In the genomic region with DNA sequence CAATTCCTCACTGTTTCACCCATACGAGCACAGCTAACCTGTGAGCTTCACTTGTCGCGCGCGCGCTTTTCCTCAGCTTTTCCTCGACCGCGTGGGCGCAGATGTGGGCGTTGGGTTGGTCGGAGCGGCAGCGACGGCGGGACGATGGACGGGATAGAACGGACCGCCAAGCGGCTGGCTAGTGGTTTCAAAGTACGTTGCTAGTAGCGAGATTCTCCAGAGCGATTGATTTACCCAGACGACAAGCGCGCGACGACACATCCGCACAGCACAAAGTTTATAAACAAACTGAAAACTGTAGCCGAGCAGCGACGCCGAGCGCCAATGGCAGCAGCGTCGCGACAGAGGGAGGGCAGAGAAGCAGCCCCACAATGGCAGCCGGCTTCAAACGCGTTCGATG, we compare ENCODE assay signal across 1 fruit fly cellular context.
TF ChIP-seq lines count a peak whose summit lies in the region.

A gene (minus strand): TSS at position 292 of the 400 bp plus-strand sequence.

TF ChIP-seq in whole organism, embryonic, 481 proteins besides CTCF, POLR2A, EP300 and RAD21 (continued from another document and continues in another):
- TF ChIP-seq dmrt11E (tag; optimal IDR thresholded peaks at IDR 0.05; lab: Kevin White, UChicago) (no peak), Hmx (GFP tag; optimal IDR thresholded peaks at IDR 0.05; lab: Kevin White, UChicago) (no peak), CG11695 (GFP tag; IDR thresholded peaks at IDR 0.05; lab: Robert Waterston, UW) (no peak), row (GFP tag; IDR thresholded peaks at IDR 0.05; lab: Robert Waterston, UW) (no peak), Spps (tag; optimal IDR thresholded peaks at IDR 0.05; lab: Kevin White, UChicago) (no peak), corto (GFP tag; optimal IDR thresholded peaks at IDR 0.05; lab: Kevin White, UChicago) (no peak), CG10543 (GFP tag; optimal IDR thresholded peaks at IDR 0.05; lab: Kevin White, UChicago) (peak; percentile 31), jumu (GFP tag; optimal IDR thresholded peaks at IDR 0.05; lab: Kevin White, UChicago) (no peak), stc (GFP tag; IDR thresholded peaks at IDR 0.05; lab: Robert Waterston, UW) (no peak), CG9727 (GFP tag; optimal IDR thresholded peaks at IDR 0.05; lab: Kevin White, UChicago) (no peak), tap (tag; optimal IDR thresholded peaks at IDR 0.05; lab: Kevin White, UChicago) (no peak), CG6689 (GFP tag; IDR thresholded peaks at IDR 0.05; lab: Robert Waterston, UW) (no peak), Hr78 (GFP tag; optimal IDR thresholded peaks at IDR 0.05; lab: Kevin White, UChicago) (no peak), shn (GFP tag; optimal IDR thresholded peaks at IDR 0.05; lab: Kevin White, UChicago) (peak; percentile 2), fd102C (GFP tag; optimal IDR thresholded peaks at IDR 0.05; lab: Kevin White, UChicago) (no peak), chm (GFP tag; IDR thresholded peaks at IDR 0.05; lab: Robert Waterston, UW) (peak; percentile 24), CG3838 (GFP tag; optimal IDR thresholded peaks at IDR 0.05; lab: Kevin White, UChicago) (no peak), her (GFP tag; optimal IDR thresholded peaks at IDR 0.05; lab: Kevin White, UChicago) (no peak), CG7839 (tag; optimal IDR thresholded peaks at IDR 0.05; lab: Kevin White, UChicago) (no peak), Chrac-16 (GFP tag; optimal IDR thresholded peaks at IDR 0.05; lab: Kevin White, UChicago) (no peak), CG1233 (GFP tag; optimal IDR thresholded peaks at IDR 0.05; lab: Kevin White, UChicago) (no peak), ken (GFP tag; IDR thresholded peaks at IDR 0.05; lab: Robert Waterston, UW) (no peak; the same call in 2 of the 3 replicates), CG31365 (tag; optimal IDR thresholded peaks at IDR 0.05; lab: Kevin White, UChicago) (no peak), CG6854 (GFP tag; optimal IDR thresholded peaks at IDR 0.05; lab: Kevin White, UChicago) (no peak), CG31441 (GFP tag; IDR thresholded peaks at IDR 0.05; lab: Robert Waterston, UW) (no peak), CG2678 (tag; optimal IDR thresholded peaks at IDR 0.05; lab: Kevin White, UChicago) (no peak), Atf3 (GFP tag; optimal IDR thresholded peaks at IDR 0.05; lab: Kevin White, UChicago) (no peak), ara (GFP tag; IDR thresholded peaks at IDR 0.05; lab: Robert Waterston, UW) (no peak), z (GFP tag; IDR thresholded peaks at IDR 0.05; lab: Robert Waterston, UW) (no peak), insv (GFP tag; optimal IDR thresholded peaks at IDR 0.05; lab: Kevin White, UChicago) (no peak), cad (GFP tag; optimal IDR thresholded peaks at IDR 0.05; lab: Kevin White, UChicago) (no peak), CG14710 (tag; optimal IDR thresholded peaks at IDR 0.05; lab: Kevin White, UChicago) (no peak), Dbx (GFP tag; IDR thresholded peaks at IDR 0.05; lab: Robert Waterston, UW) (no peak), bbx (GFP tag; IDR thresholded peaks at IDR 0.05; lab: Robert Waterston, UW; ENCODE audit: partially characterized antibody) (peak; percentile 39; the same call in 1 of the 2 replicates), CG7963 (GFP tag; IDR thresholded peaks at IDR 0.05; lab: Robert Waterston, UW; ENCODE audit: partially characterized antibody) (no peak), CG17568 (GFP tag; optimal IDR thresholded peaks at IDR 0.05; lab: Kevin White, UChicago) (no peak), fu2 (GFP tag; optimal IDR thresholded peaks at IDR 0.05; lab: Kevin White, UChicago) (no peak), CG17912 (GFP tag; optimal IDR thresholded peaks at IDR 0.05; lab: Kevin White, UChicago) (no peak), CG17612 (GFP tag; IDR thresholded peaks at IDR 0.05; lab: Robert Waterston, UW) (no peak), CG13624 (GFP tag; optimal IDR thresholded peaks at IDR 0.05; lab: Kevin White, UChicago) (no peak), BEAF-32 (GFP tag; optimal IDR thresholded peaks at IDR 0.05; lab: Kevin White, UChicago) (no peak), TFAM (GFP tag; optimal IDR thresholded peaks at IDR 0.05; lab: Kevin White, UChicago) (no peak), NFAT (GFP tag; IDR thresholded peaks at IDR 0.05; lab: Robert Waterston, UW) (no peak), CG42726 (GFP tag; IDR thresholded peaks at IDR 0.05; lab: Robert Waterston, UW; ENCODE audit: partially characterized antibody) (peak; percentile 50; the same call in 1 of the 2 replicates), ato (GFP tag; IDR thresholded peaks at IDR 0.05; lab: Robert Waterston, UW; ENCODE audit: partially characterized antibody) (peak; percentile 57), Nf-YC (tag; optimal IDR thresholded peaks at IDR 0.05; lab: Kevin White, UChicago) (no peak), CG4707 (GFP tag; optimal IDR thresholded peaks at IDR 0.05; lab: Kevin White, UChicago) (no peak), croc (GFP tag; conservative IDR thresholded peaks at IDR 0.05; lab: Robert Waterston, UW) (no peak), ems (GFP tag; optimal IDR thresholded peaks at IDR 0.05; lab: Kevin White, UChicago) (no peak), CG2889 (GFP tag; IDR thresholded peaks at IDR 0.05; lab: Robert Waterston, UW) (no peak), NfI (GFP tag; optimal IDR thresholded peaks at IDR 0.05; lab: Kevin White, UChicago) (no peak), sens (GFP tag; lab: Kevin White, UChicago) (peak; percentile 78), tgo (GFP tag; IDR thresholded peaks at IDR 0.05; lab: Robert Waterston, UW) (no peak), MBD-R2 (GFP tag; IDR thresholded peaks at IDR 0.05; lab: Robert Waterston, UW) (no peak), CG11093 (GFP tag; IDR thresholded peaks at IDR 0.05; lab: Robert Waterston, UW) (no peak), Sox100B (GFP tag; optimal IDR thresholded peaks at IDR 0.05; lab: Kevin White, UChicago) (no peak), Rfx (GFP tag; IDR thresholded peaks at IDR 0.05; lab: Robert Waterston, UW) (peak; percentile 47; the same call in 1 of the 2 replicates), CG17328 (GFP tag; IDR thresholded peaks at IDR 0.05; lab: Robert Waterston, UW) (0 out of 2 replicates have a peak, but pooled peaks have one; percentile 30), CG7786 (GFP tag; optimal IDR thresholded peaks at IDR 0.05; lab: Kevin White, UChicago) (no peak), crc (GFP tag; optimal IDR thresholded peaks at IDR 0.05; lab: Kevin White, UChicago) (no peak), CG17802 (tag; optimal IDR thresholded peaks at IDR 0.05; lab: Kevin White, UChicago) (no peak), Optix (GFP tag; IDR thresholded peaks at IDR 0.05; lab: Robert Waterston, UW) (no peak), Antp (GFP tag; optimal IDR thresholded peaks at IDR 0.05; lab: Kevin White, UChicago) (no peak), Sin3A (optimal IDR thresholded peaks at IDR 0.05; lab: Kevin White, UChicago) (no peak), Sox102F (GFP tag; optimal IDR thresholded peaks at IDR 0.05; lab: Kevin White, UChicago) (no peak), Doc3 (GFP tag; IDR thresholded peaks at IDR 0.05; lab: Robert Waterston, UW; ENCODE audit: partially characterized antibody) (no peak), CG12236 (GFP tag; optimal IDR thresholded peaks at IDR 0.05; lab: Kevin White, UChicago) (no peak), CG7987 (GFP tag; optimal IDR thresholded peaks at IDR 0.05; lab: Kevin White, UChicago) (no peak), sc (optimal IDR thresholded peaks at IDR 0.05; lab: Kevin White, UChicago) (no peak), sc (GFP tag; optimal IDR thresholded peaks at IDR 0.05; lab: Kevin White, UChicago) (no peak), Neu2 (GFP tag; optimal IDR thresholded peaks at IDR 0.05; lab: Kevin White, UChicago; ENCODE audit: borderline replicate concordance) (no peak), CG4424 (GFP tag; optimal IDR thresholded peaks at IDR 0.05; lab: Kevin White, UChicago) (no peak), tup (GFP tag; optimal IDR thresholded peaks at IDR 0.05; lab: Kevin White, UChicago) (no peak), CG2712 (tag; optimal IDR thresholded peaks at IDR 0.05; lab: Kevin White, UChicago) (no peak), CG15696 (tag; optimal IDR thresholded peaks at IDR 0.05; lab: Kevin White, UChicago) (no peak), Hand (GFP tag; optimal IDR thresholded peaks at IDR 0.05; lab: Kevin White, UChicago) (no peak), wor (GFP tag; IDR thresholded peaks at IDR 0.05; lab: Robert Waterston, UW) (no peak), dm (GFP tag; optimal IDR thresholded peaks at IDR 0.05; lab: Kevin White, UChicago) (peak; percentile 40), cg (GFP tag; optimal IDR thresholded peaks at IDR 0.05; lab: Kevin White, UChicago) (peak; percentile 23), pros (GFP tag; optimal IDR thresholded peaks at IDR 0.05; lab: Kevin White, UChicago) (no peak), CG7271 (tag; optimal IDR thresholded peaks at IDR 0.05; lab: Kevin White, UChicago) (no peak), en (GFP tag; optimal IDR thresholded peaks at IDR 0.05; lab: Kevin White, UChicago) (no peak), bsh (GFP tag; optimal IDR thresholded peaks at IDR 0.05; lab: Kevin White, UChicago) (no peak), Xbp1 (GFP tag; optimal IDR thresholded peaks at IDR 0.05; lab: Kevin White, UChicago) (no peak), al (GFP tag; IDR thresholded peaks at IDR 0.05; lab: Robert Waterston, UW) (no peak), fd64A (GFP tag; optimal IDR thresholded peaks at IDR 0.05; lab: Kevin White, UChicago) (no peak), pita (GFP tag; optimal IDR thresholded peaks at IDR 0.05; lab: Kevin White, UChicago) (no peak), fd3F (GFP tag; optimal IDR thresholded peaks at IDR 0.05; lab: Kevin White, UChicago) (no peak), lmd (GFP tag; IDR thresholded peaks at IDR 0.05; lab: Robert Waterston, UW) (no peak), da (GFP tag; optimal IDR thresholded peaks at IDR 0.05; lab: Kevin White, UChicago) (no peak), btn (GFP tag; optimal IDR thresholded peaks at IDR 0.05; lab: Kevin White, UChicago) (peak; percentile 11), ranshi (GFP tag; IDR thresholded peaks at IDR 0.05; lab: Robert Waterston, UW) (peak; percentile 25; the same call in 1 of the 2 replicates), CG8765 (GFP tag; IDR thresholded peaks at IDR 0.05; lab: Robert Waterston, UW) (0 out of 2 replicates have a peak, but pooled peaks have one; percentile 43), Eip74EF (GFP tag; optimal IDR thresholded peaks at IDR 0.05; lab: Kevin White, UChicago) (no peak), CG30403 (GFP tag; optimal IDR thresholded peaks at IDR 0.05; lab: Kevin White, UChicago) (no peak), sim (GFP tag; IDR thresholded peaks at IDR 0.05; lab: Robert Waterston, UW) (no peak), Abd-B (GFP tag; optimal IDR thresholded peaks at IDR 0.05; lab: Kevin White, UChicago) (no peak), Doc2 (GFP tag; IDR thresholded peaks at IDR 0.05; lab: Robert Waterston, UW) (no peak), Med (GFP tag; lab: Kevin White, UChicago) (peak; percentile 92), twi (tag; optimal IDR thresholded peaks at IDR 0.05; lab: Kevin White, UChicago) (no peak), slou (GFP tag; optimal IDR thresholded peaks at IDR 0.05; lab: Kevin White, UChicago) (no peak), CG2129 (GFP tag; IDR thresholded peaks at IDR 0.05; lab: Robert Waterston, UW; ENCODE audit: partially characterized antibody) (no peak), CG5953 (GFP tag; IDR thresholded peaks at IDR 0.05; lab: Robert Waterston, UW) (0 out of 2 replicates have a peak, but pooled peaks have one; percentile 20), sqz (GFP tag; optimal IDR thresholded peaks at IDR 0.05; lab: Kevin White, UChicago) (no peak), dmrt99B (tag; optimal IDR thresholded peaks at IDR 0.05; lab: Kevin White, UChicago) (no peak), jing (GFP tag; optimal IDR thresholded peaks at IDR 0.05; lab: Kevin White, UChicago) (no peak), bcd (GFP tag; optimal IDR thresholded peaks at IDR 0.05; lab: Kevin White, UChicago) (no peak), CG9817 (tag; optimal IDR thresholded peaks at IDR 0.05; lab: Kevin White, UChicago) (no peak), Nf-YB (GFP tag; optimal IDR thresholded peaks at IDR 0.05; lab: Kevin White, UChicago) (no peak), Side (GFP tag; optimal IDR thresholded peaks at IDR 0.05; lab: Kevin White, UChicago) (no peak), Camta (GFP tag; optimal IDR thresholded peaks at IDR 0.05; lab: Kevin White, UChicago) (no peak), eve (GFP tag; optimal IDR thresholded peaks at IDR 0.05; lab: Kevin White, UChicago) (peak in 1 of 2 experiments; percentile 49), dati (GFP tag; IDR thresholded peaks at IDR 0.05; lab: Robert Waterston, UW) (no peak), ewg (GFP tag; optimal IDR thresholded peaks at IDR 0.05; lab: Kevin White, UChicago) (no peak), CG10267 (tag; optimal IDR thresholded peaks at IDR 0.05; lab: Kevin White, UChicago) (no peak), tio (GFP tag; optimal IDR thresholded peaks at IDR 0.05; lab: Kevin White, UChicago) (no peak), CG9609 (GFP tag; optimal IDR thresholded peaks at IDR 0.05; lab: Kevin White, UChicago) (peak; percentile 1), chn (GFP tag; optimal IDR thresholded peaks at IDR 0.05; lab: Kevin White, UChicago) (peak; percentile 17), CG14050 (GFP tag; IDR thresholded peaks at IDR 0.05; lab: Robert Waterston, UW) (0 out of 3 replicates have a peak, but pooled peaks have one; percentile 15), CG17385 (GFP tag; optimal IDR thresholded peaks at IDR 0.05; lab: Kevin White, UChicago) (no peak), CG12942 (GFP tag; optimal IDR thresholded peaks at IDR 0.05; lab: Kevin White, UChicago) (no peak), trem (tag; optimal IDR thresholded peaks at IDR 0.05; lab: Kevin White, UChicago) (no peak), wdn (GFP tag; IDR thresholded peaks at IDR 0.05; lab: Robert Waterston, UW) (no peak), Six4 (GFP tag; optimal IDR thresholded peaks at IDR 0.05; lab: Kevin White, UChicago) (no peak), Stat92E (GFP tag; optimal IDR thresholded peaks at IDR 0.05; lab: Kevin White, UChicago) (no peak), CG15479 (GFP tag; optimal IDR thresholded peaks at IDR 0.05; lab: Kevin White, UChicago) (no peak), CHES-1-like (GFP tag; optimal IDR thresholded peaks at IDR 0.05; lab: Kevin White, UChicago) (peak; percentile 41), Hr39 (optimal IDR thresholded peaks at IDR 0.05; lab: Kevin White, UChicago) (no peak), CG12769 (tag; optimal IDR thresholded peaks at IDR 0.05; lab: Kevin White, UChicago) (peak; percentile 78), Fer3 (tag; optimal IDR thresholded peaks at IDR 0.05; lab: Kevin White, UChicago) (no peak), lilli (GFP tag; optimal IDR thresholded peaks at IDR 0.05; lab: Kevin White, UChicago) (no peak), Dek (tag; optimal IDR thresholded peaks at IDR 0.05; lab: Kevin White, UChicago) (no peak), CG18599 (GFP tag; optimal IDR thresholded peaks at IDR 0.05; lab: Kevin White, UChicago) (no peak)
